Worm (Caenorhabditis elegans) whole organism, L4 larva: ENCODE measurements around the gene hlh-3.

ENCODE experiments used
- F26F4.8 ChIP-seq: fragments of 200-800 bp; sonication (Bioruptor generic); conservative IDR thresholded peaks from 2 replicates; pipeline ENCODE4 v1.3.6; 2022; ENCODE audit warnings: missing genetic modification characterization, missing compliant biosample characterization
- F37D6.2 ChIP-seq: sonication (generic microtip); optimal IDR thresholded peaks from 2 replicates; lab custom pipeline; 2016; ENCODE audit warnings: mild to moderate bottlenecking, missing genetic modification characterization, missing compliant biosample characterization
- F44E2.7 ChIP-seq: fragments of 200-800 bp; sonication (Bioruptor generic); IDR thresholded peaks from 2 replicates; pipeline ENCODE4 v2.1.2; 2022; ENCODE audit warnings: missing genetic modification characterization, missing compliant biosample characterization
- R02D3.7 ChIP-seq: fragments of 150-350 bp; sonication (generic microtip); optimal IDR thresholded peaks from 3 replicates; lab custom pipeline; 2014; ENCODE audit warnings: missing biosample characterization, missing genetic modification characterization
- Y48G9A.11 ChIP-seq: fragments of 200-800 bp; sonication (Bioruptor generic); IDR thresholded peaks from 2 replicates; pipeline ENCODE4 v1.3.6; 2022; ENCODE audit warnings: missing genetic modification reagents, missing genetic modification characterization, missing compliant biosample characterization
- Y5F2A.4 ChIP-seq: fragments of 200-800 bp; sonication (Bioruptor generic); optimal IDR thresholded peaks from 2 replicates; lab custom pipeline; 2018; ENCODE audit warnings: mild to moderate bottlenecking, missing genetic modification characterization, missing compliant biosample characterization
- Y75B8A.6 ChIP-seq: fragments of 200-800 bp; sonication (Bioruptor generic); IDR thresholded peaks from 2 replicates; pipeline ENCODE4 v1.3.6; 2022; ENCODE audit warnings: missing genetic modification reagents, missing genetic modification characterization, missing compliant biosample characterization
- ZK546.5 ChIP-seq, 2 experiments: sonication (generic microtip); optimal IDR thresholded peaks; 2 replicates each; lab custom pipeline; 2017; ENCODE audit warnings: missing biosample characterization in 2 of 2, missing genetic modification characterization in 2 of 2
- aha-1 ChIP-seq: fragments of 150-350 bp; peaks from one replicate; lab custom pipeline; 2014; ENCODE audit warnings: missing biosample characterization, missing genetic modification characterization
- ama-1 ChIP-seq: fragments of 150-350 bp; optimal IDR thresholded peaks from 2 replicates; lab custom pipeline; 2014; ENCODE audit warnings: inconsistent platforms, mixed read lengths
- arid-1 ChIP-seq: fragments of 200-800 bp; sonication (Bioruptor generic); conservative IDR thresholded peaks from 2 replicates; pipeline ENCODE4 v1.3.6; 2022; ENCODE audit warnings: missing genetic modification reagents, missing genetic modification characterization, missing compliant biosample characterization
- attf-4 ChIP-seq: sonication (generic microtip); optimal IDR thresholded peaks from 3 replicates; lab custom pipeline; 2017; ENCODE audit warnings: missing biosample characterization, missing genetic modification characterization
- ceh-28 ChIP-seq: fragments of 150-350 bp; optimal IDR thresholded peaks from 2 replicates; lab custom pipeline; 2014; ENCODE audit warnings: missing biosample characterization, missing genetic modification reagents, missing genetic modification characterization
- ceh-82 ChIP-seq: sonication (generic microtip); optimal IDR thresholded peaks from 2 replicates; lab custom pipeline; 2017; ENCODE audit warnings: missing biosample characterization, missing genetic modification characterization
- daf-12 ChIP-seq: fragments of 150-350 bp; optimal IDR thresholded peaks from 2 replicates; lab custom pipeline; 2014; ENCODE audit warnings: missing biosample characterization, missing genetic modification reagents, missing genetic modification characterization
- daf-16 ChIP-seq, 3 experiments: sonication (generic microtip); optimal IDR thresholded peaks; 2 replicates each; lab custom pipeline; 2016 to 2017; ENCODE audit warnings: missing genetic modification characterization in 3 of 3, missing genetic modification reagents in 3 of 3, mild to moderate bottlenecking in 2 of 3, missing compliant biosample characterization in 2 of 3, missing biosample characterization in 1 of 3, moderate library complexity in 1 of 3
- dmd-9 ChIP-seq: fragments of 200-800 bp; sonication (Bioruptor generic); IDR thresholded peaks from 2 replicates; pipeline ENCODE4 v1.3.6; 2022; ENCODE audit warnings: missing genetic modification reagents, missing genetic modification characterization, missing compliant biosample characterization
- duxl-1 ChIP-seq: sonication (generic microtip); optimal IDR thresholded peaks from 2 replicates; lab custom pipeline; 2016; ENCODE audit warnings: mild to moderate bottlenecking, missing genetic modification characterization, moderate library complexity, missing compliant biosample characterization; ENCODE audit not compliant: poor library complexity
- dve-1 ChIP-seq: sonication (generic microtip); optimal IDR thresholded peaks from 2 replicates; lab custom pipeline; 2017; ENCODE audit warnings: antibody characterized with exemption, mild to moderate bottlenecking, missing genetic modification characterization, missing compliant biosample characterization; ENCODE audit not compliant: insufficient read depth
- egl-27 ChIP-seq: sonication (generic microtip); optimal IDR thresholded peaks from 3 replicates; lab custom pipeline; 2017; ENCODE audit warnings: missing biosample characterization, missing genetic modification reagents, missing genetic modification characterization
- egl-43 ChIP-seq: fragments of 200-800 bp; sonication (Bioruptor generic); IDR thresholded peaks from 2 replicates; pipeline ENCODE4 v1.3.6; 2022; ENCODE audit warnings: missing genetic modification reagents, missing genetic modification characterization, missing compliant biosample characterization
- fkh-10 ChIP-seq: fragments of 150-350 bp; optimal IDR thresholded peaks from 2 replicates; lab custom pipeline; 2014; ENCODE audit warnings: missing biosample characterization, missing genetic modification reagents, missing genetic modification characterization
- fos-1 ChIP-seq: fragments of 150-350 bp; optimal IDR thresholded peaks from 2 replicates; lab custom pipeline; 2014; ENCODE audit warnings: missing biosample characterization, missing genetic modification characterization
- gei-8 ChIP-seq: fragments of 200-800 bp; sonication (Bioruptor generic); optimal IDR thresholded peaks from 2 replicates; lab custom pipeline; 2018; ENCODE audit warnings: mild to moderate bottlenecking, missing genetic modification characterization, missing compliant biosample characterization
- hlh-30 ChIP-seq: sonication (generic microtip); optimal IDR thresholded peaks from 2 replicates; lab custom pipeline; 2017; ENCODE audit warnings: antibody characterized with exemption, mild to moderate bottlenecking, missing genetic modification characterization, missing compliant biosample characterization; ENCODE audit not compliant: insufficient read depth
- lin-1 ChIP-seq: fragments of 200-800 bp; sonication (Bioruptor generic); IDR thresholded peaks from 2 replicates; pipeline ENCODE4 v1.3.6; 2022; ENCODE audit warnings: missing genetic modification reagents, missing genetic modification characterization, missing compliant biosample characterization
- lin-13 ChIP-seq: fragments of 150-350 bp; optimal IDR thresholded peaks from 2 replicates; lab custom pipeline; 2014; ENCODE audit warnings: missing biosample characterization, missing genetic modification reagents, missing genetic modification characterization
- lin-15B ChIP-seq: fragments of 150-350 bp; sonication (generic microtip); optimal IDR thresholded peaks from 3 replicates; lab custom pipeline; 2014; ENCODE audit warnings: missing biosample characterization, missing genetic modification characterization
- lir-3 ChIP-seq: sonication (generic microtip); optimal IDR thresholded peaks from 2 replicates; lab custom pipeline; 2016; ENCODE audit warnings: mild to moderate bottlenecking, missing genetic modification characterization, missing compliant biosample characterization
- lsy-2 ChIP-seq, 2 experiments: fragments of 150-350 bp in 1 of 2; sonication (generic microtip) in 1 of 2; optimal IDR thresholded peaks; 2 replicates each; lab custom pipeline; 2014 to 2017; ENCODE audit warnings: missing biosample characterization in 2 of 2, missing genetic modification characterization in 2 of 2
- mdt-29 ChIP-seq: fragments of 200-800 bp; sonication (Bioruptor generic); IDR thresholded peaks from 2 replicates; pipeline ENCODE4 v1.3.6; 2022; ENCODE audit warnings: missing genetic modification reagents, missing genetic modification characterization, missing compliant biosample characterization
- mep-1 ChIP-seq: fragments of 150-350 bp; sonication (generic microtip); optimal IDR thresholded peaks from 3 replicates; lab custom pipeline; 2014; ENCODE audit warnings: missing biosample characterization, missing genetic modification characterization
- nhr-102 ChIP-seq: sonication (generic microtip); optimal IDR thresholded peaks from 2 replicates; lab custom pipeline; 2016; ENCODE audit warnings: mild to moderate bottlenecking, missing genetic modification characterization, moderate library complexity, missing compliant biosample characterization
- nhr-111 ChIP-seq: fragments of 200-800 bp; sonication (Bioruptor generic); optimal IDR thresholded peaks from 2 replicates; lab custom pipeline; 2018; ENCODE audit warnings: mild to moderate bottlenecking, missing genetic modification characterization, missing compliant biosample characterization
- nhr-25 ChIP-seq: sonication (generic microtip); optimal IDR thresholded peaks from 2 replicates; lab custom pipeline; 2017; ENCODE audit warnings: missing genetic modification characterization, mild to moderate bottlenecking, missing compliant biosample characterization, antibody characterized with exemption, moderate library complexity, borderline replicate concordance; ENCODE audit not compliant: insufficient read depth
- nhr-28 ChIP-seq: fragments of 150-350 bp; optimal IDR thresholded peaks from 2 replicates; lab custom pipeline; 2014; ENCODE audit warnings: missing biosample characterization, missing genetic modification characterization
- nhr-41 ChIP-seq: fragments of 200-800 bp; sonication (Bioruptor generic); IDR thresholded peaks from 2 replicates; pipeline ENCODE4 v1.3.6; 2022; ENCODE audit warnings: missing genetic modification reagents, missing genetic modification characterization, missing compliant biosample characterization
- nhr-48 ChIP-seq: sonication (generic microtip); optimal IDR thresholded peaks from 2 replicates; lab custom pipeline; 2016; ENCODE audit warnings: mild to moderate bottlenecking, missing genetic modification characterization, missing compliant biosample characterization
- nhr-77 ChIP-seq: fragments of 150-350 bp; optimal IDR thresholded peaks from 2 replicates; lab custom pipeline; 2014; ENCODE audit warnings: missing biosample characterization, missing genetic modification characterization
- saeg-2 ChIP-seq: fragments of 200-800 bp; sonication (Bioruptor generic); IDR thresholded peaks from 2 replicates; pipeline ENCODE4 v1.3.6; 2022; ENCODE audit warnings: missing genetic modification reagents, missing genetic modification characterization, missing compliant biosample characterization
- sdz-12 ChIP-seq: fragments of 200-800 bp; sonication (Bioruptor generic); optimal IDR thresholded peaks from 2 replicates; lab custom pipeline; 2018; ENCODE audit warnings: mild to moderate bottlenecking, missing genetic modification characterization, missing compliant biosample characterization
- set-16 ChIP-seq: fragments of 200-800 bp; sonication (Bioruptor generic); IDR thresholded peaks from 2 replicates; pipeline ENCODE4 v1.3.6; 2022; ENCODE audit warnings: missing genetic modification reagents, missing genetic modification characterization, missing compliant biosample characterization
- skn-1 ChIP-seq: fragments of 150-350 bp; optimal IDR thresholded peaks from 2 replicates; lab custom pipeline; 2014; ENCODE audit warnings: missing biosample characterization, missing genetic modification characterization
- snpc-1.2 ChIP-seq: fragments of 200-800 bp; sonication (Bioruptor generic); IDR thresholded peaks from 2 replicates; pipeline ENCODE4 v1.3.6; 2022; ENCODE audit warnings: missing genetic modification reagents, missing genetic modification characterization, missing compliant biosample characterization
- unc-130 ChIP-seq: sonication (generic microtip); optimal IDR thresholded peaks from 2 replicates; lab custom pipeline; 2016; ENCODE audit warnings: missing genetic modification reagents, missing genetic modification characterization, missing compliant biosample characterization
- unc-62 ChIP-seq, 3 experiments: fragments of 150-350 bp in 1 of 3; sonication (generic microtip); optimal IDR thresholded peaks in 2 of 3; peaks in 1 of 3; 1 replicate in 1 of 3; 2 replicates in 2 of 3; lab custom pipeline; 2014 to 2017; ENCODE audit warnings: missing biosample characterization in 3 of 3, missing genetic modification characterization in 3 of 3, missing genetic modification reagents in 3 of 3, missing genotype in 1 of 3
- vab-7 ChIP-seq: fragments of 200-800 bp; sonication (Bioruptor generic); IDR thresholded peaks from 2 replicates; pipeline ENCODE4 v1.3.6; 2022; ENCODE audit warnings: missing genetic modification reagents, missing genetic modification characterization, missing compliant biosample characterization
- zag-1 ChIP-seq: fragments of 150-350 bp; optimal IDR thresholded peaks from 2 replicates; lab custom pipeline; 2014; ENCODE audit warnings: missing biosample characterization, missing genetic modification characterization
- zip-11 ChIP-seq: fragments of 200-800 bp; sonication (Bioruptor generic); IDR thresholded peaks from 2 replicates; pipeline ENCODE4 v1.3.6; 2022; ENCODE audit warnings: missing genetic modification characterization, missing compliant biosample characterization
- ztf-7 ChIP-seq: fragments of 150-350 bp; optimal IDR thresholded peaks from 2 replicates; lab custom pipeline; 2014; ENCODE audit warnings: missing biosample characterization, missing genetic modification characterization

Gene hlh-3

ce11 chrII:9057035-9057668 is 29.3 kb upstream of the hlh-3 start, which contains the start of gene rpl-32 (continued):
- TF ChIP-seq lir-3 (tag; lab: Kevin White, UChicago), result no peak
- TF ChIP-seq nhr-25, result peak; percentile 33
- TF ChIP-seq vab-7, result no peak; the same call in 1 of the 2 replicates
- no peak for TF ChIP-seq F26F4.8 (GFP tag; lab: Robert Waterston, UW)
- no peak for TF ChIP-seq attf-4
- no peak for TF ChIP-seq snpc-1.2 (GFP tag; lab: Robert Waterston, UW)
- TF ChIP-seq gei-8 (GFP tag; lab: Kevin White, UChicago), result no peak
- TF ChIP-seq hlh-30 (tag; lab: Kevin White, UChicago), result peak; percentile 76
- TF ChIP-seq daf-12 (tag; lab: Kevin White, UChicago), result no peak
- no peak for TF ChIP-seq sdz-12 (GFP tag; lab: Kevin White, UChicago)
- no peak for TF ChIP-seq Y48G9A.11 (GFP tag; lab: Robert Waterston, UW)
- TF ChIP-seq nhr-111 (GFP tag; lab: Kevin White, UChicago), result no peak
- no peak for TF ChIP-seq ztf-7 (tag; lab: Kevin White, UChicago)
- no peak for TF ChIP-seq ceh-82
- TF ChIP-seq set-16, result no peak
- no peak for TF ChIP-seq dmd-9 (GFP tag; lab: Robert Waterston, UW)
- TF ChIP-seq skn-1 (tag; lab: Kevin White, UChicago), result no peak
- TF ChIP-seq ceh-28 (tag; lab: Kevin White, UChicago), result no peak
- TF ChIP-seq egl-27, result no peak
- peak; percentile 94 for TF ChIP-seq nhr-77 (tag; lab: Kevin White, UChicago)
- TF ChIP-seq unc-130 (GFP tag; lab: Kevin White, UChicago), result peak; percentile 66
- TF ChIP-seq daf-16 (GFP tag; optimal IDR thresholded peaks at IDR 0.05; lab: Kevin White, UChicago), result no peak
- TF ChIP-seq daf-16 (tag; optimal IDR thresholded peaks at IDR 0.05; lab: Kevin White, UChicago), result peak; percentile 17
- TF ChIP-seq unc-62 (GFP tag; optimal IDR thresholded peaks at IDR 0.05 in 1 of 2; lab: Kevin White, UChicago), result no peak
- TF ChIP-seq unc-62 (tag; optimal IDR thresholded peaks at IDR 0.05; lab: Kevin White, UChicago), result no peak
- no peak for TF ChIP-seq arid-1 (GFP tag; lab: Robert Waterston, UW)
- TF ChIP-seq zag-1 (tag; lab: Kevin White, UChicago), result no peak
- no peak for TF ChIP-seq fos-1 (tag; lab: Kevin White, UChicago)
- TF ChIP-seq ama-1 (lab: Kevin White, UChicago), result peak; percentile 17
- peak; percentile 14 for TF ChIP-seq fkh-10 (GFP tag; lab: Kevin White, UChicago)
- TF ChIP-seq dve-1, result peak; percentile 86
- TF ChIP-seq zip-11 (GFP tag; lab: Robert Waterston, UW), result no peak
- no peak for TF ChIP-seq nhr-48 (tag; lab: Kevin White, UChicago)
- TF ChIP-seq R02D3.7 (tag; lab: Kevin White, UChicago), result no peak
- TF ChIP-seq lin-13, result peak; percentile 70
- peak; percentile 14 for TF ChIP-seq F37D6.2 (tag; lab: Kevin White, UChicago)
- TF ChIP-seq egl-43, result no peak
- TF ChIP-seq saeg-2 (GFP tag; lab: Robert Waterston, UW), result no peak
- TF ChIP-seq aha-1, result peak; percentile 78
- TF ChIP-seq mdt-29 (GFP tag; lab: Robert Waterston, UW), result no peak
- peak; percentile 32 for TF ChIP-seq lin-15B (tag; lab: Kevin White, UChicago)
- TF ChIP-seq mep-1, result peak; percentile 84
- no peak for TF ChIP-seq duxl-1 (tag; lab: Kevin White, UChicago)
- peak; percentile 6 to 90 for TF ChIP-seq lsy-2 (tag; optimal IDR thresholded peaks at IDR 0.05; lab: Kevin White, UChicago)
- no peak for TF ChIP-seq ZK546.5 (tag; optimal IDR thresholded peaks at IDR 0.05; lab: Kevin White, UChicago)
- TF ChIP-seq nhr-28 (tag; lab: Kevin White, UChicago), result peak; percentile 76
- TF ChIP-seq Y5F2A.4 (GFP tag; lab: Kevin White, UChicago), result no peak
- no peak for TF ChIP-seq Y75B8A.6 (GFP tag; lab: Robert Waterston, UW)
- no peak for TF ChIP-seq nhr-41 (GFP tag; lab: Robert Waterston, UW)
- TF ChIP-seq lin-1, result no peak
- no peak for TF ChIP-seq F44E2.7 (GFP tag; lab: Robert Waterston, UW)
- peak; percentile 25 for TF ChIP-seq nhr-102 (tag; lab: Kevin White, UChicago)
